Fruit fly (Drosophila melanogaster): ENCODE measurements around the gene CG7049.

CG7049 gene

dm6 chr3L:165981-166788 is 9.8 kb downstream of the CG7049 start (continued):
- no peak for TF ChIP-seq CG9215 (GFP tag; IDR thresholded peaks at IDR 0.05)
- no peak for TF ChIP-seq dm (GFP tag; optimal IDR thresholded peaks at IDR 0.05)
- TF ChIP-seq mld (GFP tag; IDR thresholded peaks at IDR 0.05; ENCODE audit: partially characterized antibody): no peak
- TF ChIP-seq wor (GFP tag; IDR thresholded peaks at IDR 0.05): no peak
- TF ChIP-seq E2f2 (GFP tag; IDR thresholded peaks at IDR 0.05): 0 out of 2 replicates have a peak, but pooled peaks have one; percentile 17
- no peak for TF ChIP-seq H15 (GFP tag; IDR thresholded peaks at IDR 0.05)
- no peak for TF ChIP-seq CG3838 (GFP tag; optimal IDR thresholded peaks at IDR 0.05)
- TF ChIP-seq CG14965 (GFP tag; optimal IDR thresholded peaks at IDR 0.05; ENCODE audit: borderline replicate concordance): no peak
- peak; percentile 51 for TF ChIP-seq Blimp-1 (GFP tag; optimal IDR thresholded peaks at IDR 0.05)
- no peak for TF ChIP-seq tx (GFP tag; optimal IDR thresholded peaks at IDR 0.05)
- no peak for TF ChIP-seq Fer2 (tag; optimal IDR thresholded peaks at IDR 0.05)
- no peak for TF ChIP-seq cato (GFP tag; optimal IDR thresholded peaks at IDR 0.05; ENCODE audit: borderline replicate concordance)
- TF ChIP-seq CG1529 (GFP tag; optimal IDR thresholded peaks at IDR 0.05): no peak
- TF ChIP-seq Scr (GFP tag; IDR thresholded peaks at IDR 0.05; ENCODE audit: partially characterized antibody): no peak
- TF ChIP-seq prd (optimal IDR thresholded peaks at IDR 0.05): no peak
- no peak for TF ChIP-seq prd (GFP tag; IDR thresholded peaks at IDR 0.05)
- TF ChIP-seq NC2α (GFP tag; optimal IDR thresholded peaks at IDR 0.05): no peak
- TF ChIP-seq CG15269 (tag; optimal IDR thresholded peaks at IDR 0.05): no peak
- no peak for TF ChIP-seq shn (GFP tag; optimal IDR thresholded peaks at IDR 0.05)
- TF ChIP-seq dan (GFP tag; IDR thresholded peaks at IDR 0.05): no peak
- no peak for TF ChIP-seq fd3F (GFP tag; optimal IDR thresholded peaks at IDR 0.05)
- peak; percentile 6 for TF ChIP-seq CG10267 (tag; optimal IDR thresholded peaks at IDR 0.05)
- no peak for TF ChIP-seq Usf (GFP tag; optimal IDR thresholded peaks at IDR 0.05)
- no peak for TF ChIP-seq CG12942 (GFP tag; optimal IDR thresholded peaks at IDR 0.05)
- no peak for TF ChIP-seq salm (tag; optimal IDR thresholded peaks at IDR 0.05)
- no peak for TF ChIP-seq tap (tag; optimal IDR thresholded peaks at IDR 0.05)
- TF ChIP-seq Fer1 (GFP tag; optimal IDR thresholded peaks at IDR 0.05): no peak
- no peak for TF ChIP-seq gro (GFP tag; optimal IDR thresholded peaks at IDR 0.05)
- no peak for TF ChIP-seq Vsx1 (GFP tag; optimal IDR thresholded peaks at IDR 0.05)
- TF ChIP-seq CG12744 (GFP tag; optimal IDR thresholded peaks at IDR 0.05): no peak
- TF ChIP-seq Chrac-16 (GFP tag; optimal IDR thresholded peaks at IDR 0.05): no peak
- TF ChIP-seq CG30020 (tag; optimal IDR thresholded peaks at IDR 0.05): no peak
- no peak for TF ChIP-seq CG17361 (GFP tag; IDR thresholded peaks at IDR 0.05)
- peak; percentile 76 for TF ChIP-seq zf30C (GFP tag; optimal IDR thresholded peaks at IDR 0.05)
- no peak for TF ChIP-seq Ravus (GFP tag; IDR thresholded peaks at IDR 0.05)
- no peak for TF ChIP-seq CG1024 (GFP tag; IDR thresholded peaks at IDR 0.05)
- TF ChIP-seq crp (GFP tag; optimal IDR thresholded peaks at IDR 0.05): no peak
- TF ChIP-seq CG2202 (tag; optimal IDR thresholded peaks at IDR 0.05): no peak
- TF ChIP-seq lola (GFP tag; optimal IDR thresholded peaks at IDR 0.05): peak in 1 of 3 experiments; percentile 34
- TF ChIP-seq CG10366 (GFP tag; IDR thresholded peaks at IDR 0.05): 0 out of 2 replicates have a peak, but pooled peaks have one; percentile 11
- no peak for TF ChIP-seq CG12299 (tag; optimal IDR thresholded peaks at IDR 0.05)
- TF ChIP-seq Doc2 (GFP tag; IDR thresholded peaks at IDR 0.05): no peak
- TF ChIP-seq chm (GFP tag; IDR thresholded peaks at IDR 0.05): no peak
- peak; percentile 51 for TF ChIP-seq CG18262 (tag; optimal IDR thresholded peaks at IDR 0.05)
- peak; percentile 49 for TF ChIP-seq CG17328 (GFP tag; IDR thresholded peaks at IDR 0.05)
- TF ChIP-seq Dip2 (GFP tag; IDR thresholded peaks at IDR 0.05): no peak
- no peak for TF ChIP-seq gsb (GFP tag; IDR thresholded peaks at IDR 0.05)
- TF ChIP-seq jumu (GFP tag; optimal IDR thresholded peaks at IDR 0.05): no peak
- no peak for TF ChIP-seq repo (GFP tag; optimal IDR thresholded peaks at IDR 0.05)
- TF ChIP-seq ato (GFP tag; IDR thresholded peaks at IDR 0.05; ENCODE audit: partially characterized antibody): no peak
